Fruit fly (Drosophila melanogaster) Kc167 (cell line): ENCODE measurements around the gene jvl.

Experiments
- Myc ChIP-seq: fragments of >200 bp; optimal IDR thresholded peaks from 2 replicates; lab custom pipeline; 2017; ENCODE audit warnings: missing external identifiers
- Sin3A ChIP-seq: fragments of >200 bp; optimal IDR thresholded peaks from 2 replicates; lab custom pipeline; 2018; ENCODE audit warnings: missing external identifiers
- h ChIP-seq: fragments of >200 bp; optimal IDR thresholded peaks from 3 replicates; lab custom pipeline; 2018; ENCODE audit warnings: missing external identifiers
- insv ChIP-seq: fragments of >200 bp; optimal IDR thresholded peaks from 3 replicates; lab custom pipeline; 2018; ENCODE audit warnings: missing external identifiers
- psq ChIP-seq: fragments of >200 bp; optimal IDR thresholded peaks from 2 replicates; lab custom pipeline; 2017; ENCODE audit warnings: missing external identifiers

- TF ChIP-seq h (lab: Kevin White, UChicago) (no peak), psq (lab: Kevin White, UChicago) (no peak), Myc (no peak), insv (no peak), Sin3A (no peak)
Observed at dm6 chr3R:14742064-14742463, 682 bp downstream of the jvl start.
